Worm (Caenorhabditis elegans): ENCODE data around the gene T16A9.5.

T16A9.5 gene

DNA sequence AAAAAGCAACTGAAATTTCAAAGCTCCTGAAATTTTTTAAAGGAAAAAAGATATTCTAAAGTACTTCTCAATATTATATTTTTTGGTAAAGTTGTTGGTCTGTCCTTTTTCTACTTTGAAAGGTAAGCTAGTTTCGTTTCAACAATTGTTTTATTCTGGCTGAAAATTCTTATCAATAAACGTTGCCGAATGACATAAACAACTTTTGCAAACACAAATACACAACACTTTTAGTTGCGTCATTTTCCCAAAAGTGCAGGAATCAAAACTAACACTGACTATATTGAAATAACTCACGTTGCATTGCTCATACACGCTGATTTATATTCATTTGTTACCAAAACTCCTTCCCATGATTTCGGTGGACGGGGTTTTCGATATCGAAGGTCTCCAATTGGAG is 49.3 kb downstream of the T16A9.5 start:
- TF ChIP-seq rnt-1 (tag; optimal IDR thresholded peaks at IDR 0.05) (no peak), eyg-1 (tag; optimal IDR thresholded peaks at IDR 0.05) (no peak), ceh-14 (tag; optimal IDR thresholded peaks at IDR 0.05) (no peak), hlh-8 (tag; optimal IDR thresholded peaks at IDR 0.05) (no peak)

Measured in whole organism, late embryonic.